Fruit fly (Drosophila melanogaster) whole organism, embryonic: ENCODE measurements around the gene sun.

Experiments used
- Atf-2 ChIP-seq: fragments of 200-800 bp; sonication (Bioruptor generic); optimal IDR thresholded peaks from 2 replicates; lab custom pipeline; 2016; ENCODE audit warnings: missing biosample characterization, missing genetic modification characterization
- CG11085 ChIP-seq: fragments of 200-800 bp; sonication (Bioruptor generic); IDR thresholded peaks from 2 replicates; pipeline ENCODE4 v1.3.6; 2022; ENCODE audit warnings: missing biosample characterization, missing genetic modification characterization
- CG12391 ChIP-seq: fragments of 200-800 bp; sonication (Bioruptor generic); optimal IDR thresholded peaks from 3 replicates; lab custom pipeline; 2018; ENCODE audit warnings: missing biosample characterization, mild to moderate bottlenecking, missing genetic modification characterization, moderate library complexity
- Doc2 ChIP-seq: fragments of 200-800 bp; sonication (Bioruptor generic); IDR thresholded peaks from 2 replicates; pipeline ENCODE4 v1.3.6; 2022; ENCODE audit warnings: missing biosample characterization, missing genetic modification characterization
- Drgx ChIP-seq: fragments of 200-800 bp; sonication (Bioruptor generic); IDR thresholded peaks from 2 replicates; pipeline ENCODE4 v1.3.6; 2022; ENCODE audit warnings: missing biosample characterization, missing genetic modification characterization
- h ChIP-seq: fragments of >200 bp; optimal IDR thresholded peaks from 2 replicates; lab custom pipeline; 2017
- lilli ChIP-seq: fragments of 200-800 bp; sonication (Bioruptor generic); optimal IDR thresholded peaks from 3 replicates; lab custom pipeline; 2016; ENCODE audit warnings: missing biosample characterization, missing genetic modification characterization
- pita ChIP-seq: fragments of 200-800 bp; sonication (Bioruptor generic); optimal IDR thresholded peaks from 2 replicates; lab custom pipeline; 2017; ENCODE audit warnings: missing biosample characterization, mild to moderate bottlenecking, missing genetic modification characterization

- TF ChIP-seq CG11085 (GFP tag; lab: Robert Waterston, UW), result no peak
- no peak for TF ChIP-seq CG12391 (tag; lab: Kevin White, UChicago)
- TF ChIP-seq Doc2 (GFP tag; lab: Robert Waterston, UW), result no peak
- TF ChIP-seq Drgx, result no peak
- TF ChIP-seq Atf-2 (GFP tag; lab: Kevin White, UChicago), result no peak
- TF ChIP-seq h (lab: Kevin White, UChicago), result no peak
- no peak for TF ChIP-seq pita
- no peak for TF ChIP-seq lilli (GFP tag; lab: Kevin White, UChicago)
Measured at dm6 chrX:15893732-15894264, 44.7 kb upstream of the sun start.
